Worm (Caenorhabditis elegans) whole organism, mixed stage, embryonic: ENCODE results near the gene rpt-4.

Source experiments
- M03D4.4 ChIP-seq: sonication (generic microtip); optimal IDR thresholded peaks from 2 replicates; lab custom pipeline; 2017; ENCODE audit warnings: mild to moderate bottlenecking, missing genetic modification characterization, missing compliant biosample characterization
- bed-3 ChIP-seq: fragments of 200-800 bp; sonication (Bioruptor generic); optimal IDR thresholded peaks from 3 replicates; lab custom pipeline; 2018; ENCODE audit warnings: mild to moderate bottlenecking, missing genetic modification characterization, moderate library complexity, missing compliant biosample characterization
- blmp-1 ChIP-seq: fragments of 150-350 bp; optimal IDR thresholded peaks from 2 replicates; lab custom pipeline; 2014; ENCODE audit warnings: missing biosample characterization, missing genetic modification characterization
- ceh-39 ChIP-seq: fragments of 150-350 bp; optimal IDR thresholded peaks from 2 replicates; lab custom pipeline; 2014; ENCODE audit warnings: missing biosample characterization, missing genetic modification characterization
- ceh-43 ChIP-seq: fragments of 200-800 bp; sonication (Bioruptor generic); optimal IDR thresholded peaks from 2 replicates; lab custom pipeline; 2018; ENCODE audit warnings: mild to moderate bottlenecking, missing genetic modification characterization, moderate library complexity, missing compliant biosample characterization
- ceh-83 ChIP-seq: fragments of 200-800 bp; sonication (Bioruptor generic); optimal IDR thresholded peaks from 2 replicates; lab custom pipeline; 2018; ENCODE audit warnings: mild to moderate bottlenecking, missing genetic modification characterization, missing compliant biosample characterization
- ces-1 ChIP-seq: fragments of 150-350 bp; optimal IDR thresholded peaks from 2 replicates; lab custom pipeline; 2014; ENCODE audit warnings: missing biosample characterization, missing genetic modification reagents, missing genetic modification characterization
- cnd-1 ChIP-seq: fragments of 200-800 bp; sonication (Bioruptor generic); optimal IDR thresholded peaks from 2 replicates; lab custom pipeline; 2018; ENCODE audit warnings: mild to moderate bottlenecking, missing genetic modification characterization, missing compliant biosample characterization
- drap-1 ChIP-seq: fragments of 200-800 bp; sonication (Bioruptor generic); optimal IDR thresholded peaks from 3 replicates; lab custom pipeline; 2018; ENCODE audit warnings: mild to moderate bottlenecking, missing genetic modification characterization, missing compliant biosample characterization
- elt-1 ChIP-seq: sonication (generic microtip); optimal IDR thresholded peaks from 2 replicates; lab custom pipeline; 2017; ENCODE audit warnings: missing genetic modification characterization, mild to moderate bottlenecking, missing compliant biosample characterization, antibody characterized with exemption, moderate library complexity, borderline replicate concordance; ENCODE audit not compliant: insufficient read depth
- elt-3 ChIP-seq: fragments of 150-350 bp; optimal IDR thresholded peaks from 2 replicates; lab custom pipeline; 2014; ENCODE audit warnings: missing biosample characterization, missing genetic modification characterization
- flh-1 ChIP-seq: fragments of 200-800 bp; sonication (Bioruptor generic); optimal IDR thresholded peaks from 2 replicates; lab custom pipeline; 2018; ENCODE audit warnings: mild to moderate bottlenecking, missing genetic modification characterization, moderate library complexity, missing compliant biosample characterization
- hlh-1 ChIP-seq: fragments of 150-350 bp; optimal IDR thresholded peaks from 2 replicates; lab custom pipeline; 2014; ENCODE audit warnings: missing biosample characterization, missing genetic modification reagents, missing genetic modification characterization
- lin-32 ChIP-seq: fragments of 200-800 bp; sonication (Bioruptor generic); optimal IDR thresholded peaks from 2 replicates; lab custom pipeline; 2018; ENCODE audit warnings: mild to moderate bottlenecking, missing genetic modification characterization, missing compliant biosample characterization
- lsy-2 ChIP-seq: fragments of 150-350 bp; optimal IDR thresholded peaks from 2 replicates; lab custom pipeline; 2014; ENCODE audit warnings: missing biosample characterization, missing genetic modification characterization
- mab-5 ChIP-seq: fragments of 150-350 bp; optimal IDR thresholded peaks from 2 replicates; lab custom pipeline; 2014; ENCODE audit warnings: missing biosample characterization, missing genetic modification characterization
- mep-1 ChIP-seq: fragments of 150-350 bp; optimal IDR thresholded peaks from 2 replicates; lab custom pipeline; 2017; ENCODE audit warnings: missing biosample characterization, missing genetic modification reagents, missing genetic modification characterization, inconsistent platforms
- mls-2 ChIP-seq: sonication (generic microtip); optimal IDR thresholded peaks from 2 replicates; lab custom pipeline; 2016; ENCODE audit warnings: mild to moderate bottlenecking, missing genetic modification characterization, moderate library complexity, missing compliant biosample characterization
- nhr-12 ChIP-seq: fragments of 150-350 bp; optimal IDR thresholded peaks from 2 replicates; lab custom pipeline; 2014; ENCODE audit warnings: missing biosample characterization, missing genetic modification characterization
- nhr-237 ChIP-seq: fragments of 150-350 bp; optimal IDR thresholded peaks from 2 replicates; lab custom pipeline; 2014; ENCODE audit warnings: missing biosample characterization, missing genetic modification characterization
- nhr-28 ChIP-seq: fragments of 150-350 bp; optimal IDR thresholded peaks from 2 replicates; lab custom pipeline; 2014; ENCODE audit warnings: missing biosample characterization, missing genetic modification characterization
- nhr-76 ChIP-seq: sonication (generic microtip); optimal IDR thresholded peaks from 2 replicates; lab custom pipeline; 2017; ENCODE audit warnings: missing biosample characterization, missing genetic modification characterization
- pha-4 ChIP-seq: fragments of 150-350 bp; optimal IDR thresholded peaks from 2 replicates; lab custom pipeline; 2018; ENCODE audit warnings: missing biosample characterization, missing genetic modification reagents, missing genetic modification characterization
- sem-2 ChIP-seq: fragments of 200-800 bp; sonication (Bioruptor generic); optimal IDR thresholded peaks from 2 replicates; lab custom pipeline; 2018; ENCODE audit warnings: mild to moderate bottlenecking, missing genetic modification characterization, missing compliant biosample characterization
- snpc-4 ChIP-seq: fragments of 150-350 bp; optimal IDR thresholded peaks from 2 replicates; lab custom pipeline; 2014; ENCODE audit warnings: missing biosample characterization, missing genetic modification characterization
- sptf-1 ChIP-seq: sonication (generic microtip); optimal IDR thresholded peaks from 2 replicates; lab custom pipeline; 2017; ENCODE audit warnings: mild to moderate bottlenecking, missing genetic modification characterization, moderate library complexity, missing compliant biosample characterization
- tbx-8 ChIP-seq: fragments of 200-800 bp; sonication (Bioruptor generic); optimal IDR thresholded peaks from 2 replicates; lab custom pipeline; 2018; ENCODE audit warnings: mild to moderate bottlenecking, missing genetic modification characterization, moderate library complexity, missing compliant biosample characterization
- unc-120 ChIP-seq: sonication (generic microtip); optimal IDR thresholded peaks from 2 replicates; lab custom pipeline; 2017; ENCODE audit warnings: missing genetic modification characterization, missing compliant biosample characterization; ENCODE audit not compliant: poor library complexity, severe bottlenecking
- unc-39 ChIP-seq: fragments of 150-350 bp; optimal IDR thresholded peaks from 2 replicates; lab custom pipeline; 2014; ENCODE audit warnings: missing biosample characterization, missing genetic modification characterization
- unc-62 ChIP-seq: fragments of 150-350 bp; optimal IDR thresholded peaks from 2 replicates; lab custom pipeline; 2014; ENCODE audit warnings: missing biosample characterization, missing genetic modification reagents, missing genetic modification characterization
- zip-8 ChIP-seq: fragments of 150-350 bp; optimal IDR thresholded peaks from 2 replicates; lab custom pipeline; 2014; ENCODE audit warnings: missing biosample characterization, missing genetic modification characterization
- ztf-11 ChIP-seq: fragments of 150-350 bp; optimal IDR thresholded peaks from 2 replicates; lab custom pipeline; 2014; ENCODE audit warnings: missing biosample characterization, missing genetic modification characterization

Gene rpt-4

DNA sequence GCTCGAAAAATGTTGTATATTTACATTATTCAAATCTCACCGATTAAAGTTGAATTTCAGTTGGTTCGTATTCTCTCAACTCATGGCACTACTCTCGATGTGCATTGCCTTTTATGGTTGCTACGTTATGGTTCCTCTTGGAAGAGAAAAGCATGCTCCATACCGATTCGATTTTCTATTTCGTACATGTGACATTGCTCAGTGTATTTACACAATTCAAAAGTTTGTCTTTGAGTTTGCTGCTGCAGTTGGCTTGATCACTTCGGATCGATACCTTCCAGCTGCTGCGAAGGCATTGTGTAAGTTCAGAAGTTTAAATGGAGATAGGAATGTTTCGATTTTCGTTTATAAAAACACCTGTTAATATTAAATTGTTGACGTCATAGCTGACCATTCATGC lies 37.8 kb downstream of the rpt-4 start:
- TF ChIP-seq elt-1 (tag; lab: Kevin White, UChicago) (no peak), pha-4 (no peak), snpc-4 (tag; lab: Kevin White, UChicago) (no peak), zip-8 (tag; lab: Kevin White, UChicago) (no peak), elt-3 (tag; lab: Kevin White, UChicago) (no peak), unc-120 (tag; lab: Kevin White, UChicago) (no peak), sptf-1 (tag; lab: Kevin White, UChicago) (no peak), nhr-28 (no peak)

- TF ChIP-seq hlh-1 (tag; lab: Kevin White, UChicago) (no peak), nhr-12 (tag; lab: Kevin White, UChicago) (no peak), elt-1 (tag; lab: Kevin White, UChicago) (no peak), bed-3 (GFP tag; lab: Kevin White, UChicago) (no peak), ceh-39 (tag; lab: Kevin White, UChicago) (no peak), snpc-4 (tag; lab: Kevin White, UChicago) (no peak), ztf-11 (tag; lab: Kevin White, UChicago) (no peak), elt-3 (tag; lab: Kevin White, UChicago) (no peak), nhr-76 (tag; lab: Kevin White, UChicago) (no peak), drap-1 (GFP tag; lab: Kevin White, UChicago) (no peak), lsy-2 (tag; lab: Kevin White, UChicago) (no peak), mls-2 (no peak), ces-1 (no peak), sptf-1 (tag; lab: Kevin White, UChicago) (no peak)
Measured at ce11 chrII:6349-6748, 39.7 kb downstream of the rpt-4 start, which contains the start of gene osta-1. TSS of gene osta-1 (plus strand) at chrII:6657.

ce11 chrII:4793-5192 lies 41.2 kb downstream of the rpt-4 start:
- TF ChIP-seq hlh-1 (tag; lab: Kevin White, UChicago) = no peak
- TF ChIP-seq unc-62 (GFP tag; lab: Kevin White, UChicago) = no peak
- TF ChIP-seq nhr-12 (tag; lab: Kevin White, UChicago) = no peak
- TF ChIP-seq elt-3 (tag; lab: Kevin White, UChicago) = no peak
- TF ChIP-seq lsy-2 (tag; lab: Kevin White, UChicago) = no peak
- TF ChIP-seq mab-5 (tag; lab: Kevin White, UChicago) = no peak
- TF ChIP-seq ces-1 = no peak
- TF ChIP-seq nhr-28 = no peak
- TF ChIP-seq sem-2 (GFP tag; lab: Kevin White, UChicago) = no peak
- TF ChIP-seq lin-32 (GFP tag; lab: Kevin White, UChicago) = no peak
- no peak for TF ChIP-seq drap-1 (GFP tag; lab: Kevin White, UChicago)
- no peak for TF ChIP-seq ceh-83
- TF ChIP-seq blmp-1 = no peak
- TF ChIP-seq sptf-1 (tag; lab: Kevin White, UChicago) = no peak
- TF ChIP-seq flh-1 (GFP tag; lab: Kevin White, UChicago) = no peak
- TF ChIP-seq nhr-237 (tag; lab: Kevin White, UChicago) = no peak

ce11 chrII:1334-1898 lies 44.6 kb downstream of the rpt-4 start, which contains the start of gene 2L52.1:
TSS of gene 2L52.1 (plus strand) at chrII:1848.
- TF ChIP-seq ceh-43 (GFP tag; lab: Kevin White, UChicago) (no peak), cnd-1 (tag; lab: Kevin White, UChicago) (peak; percentile 49), tbx-8 (no peak), unc-39 (tag; lab: Kevin White, UChicago) (no peak), mep-1 (tag; lab: Kevin White, UChicago) (no peak), unc-120 (tag; lab: Kevin White, UChicago) (peak; percentile 64), M03D4.4 (tag; lab: Kevin White, UChicago) (no peak), bed-3 (GFP tag; lab: Kevin White, UChicago) (no peak), hlh-1 (tag; lab: Kevin White, UChicago) (peak; percentile 92), mls-2 (no peak), mab-5 (tag; lab: Kevin White, UChicago) (no peak), sptf-1 (tag; lab: Kevin White, UChicago) (no peak), ceh-39 (tag; lab: Kevin White, UChicago) (no peak), snpc-4 (tag; lab: Kevin White, UChicago) (no peak), unc-62 (GFP tag; lab: Kevin White, UChicago) (peak; percentile 46), ces-1 (peak; percentile 33)
